Fruit fly (Drosophila melanogaster) whole organism, prepupa: ENCODE data around the gene CG13088.

Experiments
- CG1621 ChIP-seq: fragments of 200-800 bp; sonication (Bioruptor generic); optimal IDR thresholded peaks from 3 replicates; lab custom pipeline; 2018; ENCODE audit warnings: missing biosample characterization, mild to moderate bottlenecking, missing genetic modification characterization
- CG6792 ChIP-seq: fragments of 200-800 bp; sonication (Bioruptor generic); optimal IDR thresholded peaks from 3 replicates; lab custom pipeline; 2016; ENCODE audit warnings: missing biosample characterization, missing genetic modification characterization
- CG6854 ChIP-seq: fragments of 200-800 bp; sonication (Bioruptor generic); optimal IDR thresholded peaks from 2 replicates; lab custom pipeline; 2017; ENCODE audit warnings: missing biosample characterization, mild to moderate bottlenecking, missing genetic modification characterization
- CG7368 ChIP-seq: fragments of 200-800 bp; sonication (Bioruptor generic); optimal IDR thresholded peaks from 3 replicates; lab custom pipeline; 2016; ENCODE audit warnings: missing biosample characterization, missing genetic modification characterization
- Ets21C ChIP-seq: fragments of 200-800 bp; sonication (Bioruptor generic); optimal IDR thresholded peaks from 3 replicates; lab custom pipeline; 2016; ENCODE audit warnings: missing biosample characterization, missing genetic modification characterization
- Hr39 ChIP-seq: fragments of 200-800 bp; sonication (Bioruptor generic); optimal IDR thresholded peaks from 2 replicates; lab custom pipeline; 2016; ENCODE audit warnings: missing biosample characterization, missing genetic modification characterization
- Hr4 ChIP-seq: fragments of 200-800 bp; sonication (Bioruptor generic); optimal IDR thresholded peaks from 3 replicates; lab custom pipeline; 2016; ENCODE audit warnings: missing biosample characterization, missing genetic modification characterization
- Sox102F ChIP-seq: fragments of 200-800 bp; sonication (Bioruptor generic); optimal IDR thresholded peaks from 2 replicates; lab custom pipeline; 2016; ENCODE audit warnings: missing biosample characterization, mild to moderate bottlenecking, missing genetic modification characterization
- Sox14 ChIP-seq: fragments of 200-800 bp; sonication (Bioruptor generic); optimal IDR thresholded peaks from 3 replicates; lab custom pipeline; 2016; ENCODE audit warnings: missing biosample characterization, missing genetic modification characterization
- salr ChIP-seq, 2 experiments: fragments of 200-800 bp; sonication (Bioruptor generic); optimal IDR thresholded peaks; 3 replicates each; lab custom pipeline; 2016 to 2018; ENCODE audit warnings: missing biosample characterization in 2 of 2, missing genetic modification characterization in 2 of 2, mild to moderate bottlenecking in 1 of 2

- TF ChIP-seq CG1621 (peak; percentile 2), CG6854 (no peak), Ets21C (peak; percentile 45), Hr39 (GFP tag; lab: Kevin White, UChicago) (peak; percentile 52), Hr4 (peak; percentile 77), Sox102F (GFP tag; lab: Kevin White, UChicago) (peak; percentile 58), CG6792 (GFP tag; lab: Kevin White, UChicago) (peak; percentile 51), CG7368 (GFP tag; lab: Kevin White, UChicago) (peak; percentile 17), Sox14 (GFP tag; lab: Kevin White, UChicago) (peak; percentile 70), salr (GFP tag; optimal IDR thresholded peaks at IDR 0.05; lab: Kevin White, UChicago) (peak in 1 of 2 experiments; percentile 2)
Measured at dm6 chr2L:8464107-8464582, 24.6 kb upstream of the CG13088 start, which contains the start of gene prg.
